Worm (Caenorhabditis elegans): ENCODE data around the gene pgam-5.

DNA sequence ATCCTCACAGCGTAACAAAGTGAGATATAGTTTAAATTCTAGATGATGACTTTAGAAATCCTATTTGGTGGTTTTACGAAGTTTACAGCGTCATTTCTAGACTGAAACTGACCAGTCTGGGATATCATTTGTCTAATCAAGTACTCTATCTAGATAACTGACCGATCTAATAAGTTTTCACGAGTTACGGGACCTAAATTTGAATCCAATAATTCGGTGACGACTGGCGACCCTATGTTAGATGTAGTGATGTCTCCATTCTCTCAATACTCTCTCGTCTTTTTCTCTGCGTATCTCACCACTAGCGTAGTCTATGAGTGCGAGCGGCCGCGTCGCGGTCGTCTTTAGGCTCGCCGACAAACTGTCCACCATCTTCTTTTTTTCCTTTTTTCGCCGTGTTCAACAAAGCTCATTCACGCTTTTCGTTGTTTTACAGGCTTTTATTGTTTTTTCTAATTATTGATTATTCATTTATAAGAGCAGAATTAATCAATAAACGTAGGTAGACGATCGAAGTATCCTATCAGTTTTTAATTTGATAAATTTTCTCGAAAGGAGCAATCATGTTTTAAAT is 16.9 kb upstream of the pgam-5 start:
- TF ChIP-seq mab-5 (tag; optimal IDR thresholded peaks at IDR 0.05) (no peak), lsy-2 (tag; optimal IDR thresholded peaks at IDR 0.05) (peak; percentile 4), unc-62 (GFP tag; optimal IDR thresholded peaks at IDR 0.05) (no peak)
